Fruit fly (Drosophila melanogaster) whole organism, wandering third instar larva: Measurements from ENCODE around the gene MRG15.

Experiments
- Hr83 ChIP-seq: fragments of 200-300 bp; sonication (Bioruptor generic); optimal IDR thresholded peaks from 2 replicates; lab custom pipeline; 2016; ENCODE audit warnings: missing biosample characterization, mild to moderate bottlenecking, missing genetic modification characterization, moderate library complexity; ENCODE audit not compliant: poor library complexity, severe bottlenecking
- psq ChIP-seq: fragments of 200-800 bp; sonication (Bioruptor generic); optimal IDR thresholded peaks from 3 replicates; lab custom pipeline; 2017; ENCODE audit warnings: missing biosample characterization, mild to moderate bottlenecking, missing genetic modification characterization, moderate library complexity
- tai ChIP-seq: sonication (Bioruptor generic); optimal IDR thresholded peaks from 2 replicates; lab custom pipeline; 2016; ENCODE audit warnings: missing biosample characterization, missing genetic modification characterization

dm6 chr3R:15243452-15243851, 34.5 kb downstream of the MRG15 start:
- TF ChIP-seq tai (GFP tag; lab: Kevin White, UChicago) = no peak
- TF ChIP-seq psq (GFP tag; lab: Kevin White, UChicago) = no peak
- no peak for TF ChIP-seq Hr83 (GFP tag; lab: Kevin White, UChicago)
